Fruit fly (Drosophila melanogaster): Measurements from ENCODE around the gene CG13312.
A peak's percentile ranks its signal among the peaks of the same experiment; 100 is the strongest.

CG13312 gene

DNA sequence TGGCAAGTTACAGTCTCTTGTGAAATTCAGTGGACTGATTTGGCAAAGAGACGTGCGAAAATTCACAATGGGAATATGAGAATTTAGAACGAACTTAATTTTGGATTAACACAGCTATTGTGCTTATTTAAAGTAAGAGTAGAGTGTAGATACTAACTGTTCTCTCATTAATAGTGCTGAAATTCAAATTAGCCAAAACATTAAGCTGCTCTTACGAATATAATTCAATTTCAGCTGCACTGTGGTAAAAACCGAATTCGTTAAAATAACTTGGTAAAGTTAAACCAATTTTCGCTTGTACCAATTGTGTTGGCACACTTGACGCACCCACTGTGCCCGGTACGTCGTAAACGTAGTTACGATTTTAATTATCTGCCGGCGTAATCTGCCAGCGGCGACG, 39.1 kb downstream of the CG13312 start (continued):
- TF ChIP-seq tgo (GFP tag; IDR thresholded peaks at IDR 0.05): peak; percentile 24; the same call in 2 of the 3 replicates
- TF ChIP-seq H2.0 (GFP tag; IDR thresholded peaks at IDR 0.05): peak; percentile 41; the same call in 1 of the 2 replicates
- no peak for TF ChIP-seq ato (GFP tag; IDR thresholded peaks at IDR 0.05; ENCODE audit: partially characterized antibody)
- TF ChIP-seq klu (GFP tag; IDR thresholded peaks at IDR 0.05): no peak
- TF ChIP-seq crp (GFP tag; optimal IDR thresholded peaks at IDR 0.05): no peak
- TF ChIP-seq CG7839 (tag; optimal IDR thresholded peaks at IDR 0.05): peak; percentile 72
- TF ChIP-seq amos (GFP tag; IDR thresholded peaks at IDR 0.05; ENCODE audit: partially characterized antibody): no peak
- TF ChIP-seq Ada2b (GFP tag; IDR thresholded peaks at IDR 0.05): peak; percentile 14; the same call in 1 of the 2 replicates
- TF ChIP-seq CG6765 (GFP tag; optimal IDR thresholded peaks at IDR 0.05): peak; percentile 42
- no peak for TF ChIP-seq CG31224 (GFP tag; IDR thresholded peaks at IDR 0.05)
- no peak for TF ChIP-seq Sin3A (optimal IDR thresholded peaks at IDR 0.05)
- TF ChIP-seq H15 (GFP tag; IDR thresholded peaks at IDR 0.05): no peak
- TF ChIP-seq CG3726 (GFP tag; IDR thresholded peaks at IDR 0.05): no peak
- no peak for TF ChIP-seq br (optimal IDR thresholded peaks at IDR 0.05)
- TF ChIP-seq Sry-β (GFP tag; optimal IDR thresholded peaks at IDR 0.05): no peak
- peak; percentile 62 for TF ChIP-seq grau (tag; optimal IDR thresholded peaks at IDR 0.05)
- no peak for TF ChIP-seq ap (GFP tag; IDR thresholded peaks at IDR 0.05)
- TF ChIP-seq nau (GFP tag; optimal IDR thresholded peaks at IDR 0.05): peak; percentile 25
- no peak for TF ChIP-seq Opbp (GFP tag; IDR thresholded peaks at IDR 0.05; ENCODE audit: partially characterized antibody)
- TF ChIP-seq Gug (GFP tag; IDR thresholded peaks at IDR 0.05): no peak; the same call in 3 of the 4 replicates
- no peak for TF ChIP-seq lbe (GFP tag; optimal IDR thresholded peaks at IDR 0.05)
- TF ChIP-seq sob (GFP tag; IDR thresholded peaks at IDR 0.05): 0 out of 2 replicates have a peak, but pooled peaks have one; percentile 14
- TF ChIP-seq Bteb2 (GFP tag; optimal IDR thresholded peaks at IDR 0.05): no peak
- TF ChIP-seq lilli (GFP tag; optimal IDR thresholded peaks at IDR 0.05): peak; percentile 68
- TF ChIP-seq CG8944 (GFP tag; optimal IDR thresholded peaks at IDR 0.05): no peak
- no peak for TF ChIP-seq CrebB (tag; optimal IDR thresholded peaks at IDR 0.05)
- TF ChIP-seq ewg (GFP tag; optimal IDR thresholded peaks at IDR 0.05): no peak
- TF ChIP-seq fd3F (GFP tag; optimal IDR thresholded peaks at IDR 0.05): peak; percentile 29
- TF ChIP-seq CG2129 (GFP tag; IDR thresholded peaks at IDR 0.05; ENCODE audit: partially characterized antibody): no peak
- peak; percentile 32 for TF ChIP-seq Side (GFP tag; optimal IDR thresholded peaks at IDR 0.05)
- TF ChIP-seq chm (GFP tag; IDR thresholded peaks at IDR 0.05): no peak
- no peak for TF ChIP-seq sr (GFP tag; IDR thresholded peaks at IDR 0.05)
- peak; percentile 25 for TF ChIP-seq CG8924 (tag; optimal IDR thresholded peaks at IDR 0.05)
- TF ChIP-seq eyg (GFP tag; optimal IDR thresholded peaks at IDR 0.05): no peak
- no peak for TF ChIP-seq pum (GFP tag; optimal IDR thresholded peaks at IDR 0.05)
- TF ChIP-seq NfI (GFP tag; optimal IDR thresholded peaks at IDR 0.05): peak; percentile 38
- no peak for TF ChIP-seq crc (GFP tag; optimal IDR thresholded peaks at IDR 0.05)
- TF ChIP-seq CG2116 (GFP tag; optimal IDR thresholded peaks at IDR 0.05): no peak
- no peak for TF ChIP-seq CG32772 (GFP tag; IDR thresholded peaks at IDR 0.05)
- TF ChIP-seq ara (GFP tag; IDR thresholded peaks at IDR 0.05): no peak
- no peak for TF ChIP-seq CG16863 (GFP tag; optimal IDR thresholded peaks at IDR 0.05)
- no peak for TF ChIP-seq pros (GFP tag; optimal IDR thresholded peaks at IDR 0.05)
- TF ChIP-seq bigmax (GFP tag; optimal IDR thresholded peaks at IDR 0.05): no peak
- TF ChIP-seq Spps (tag; optimal IDR thresholded peaks at IDR 0.05): no peak
- TF ChIP-seq Poxn (GFP tag; IDR thresholded peaks at IDR 0.05): 0 out of 2 replicates have a peak, but pooled peaks have one; percentile 36
- no peak for TF ChIP-seq CG4282 (GFP tag; optimal IDR thresholded peaks at IDR 0.05)
- TF ChIP-seq eve (GFP tag; optimal IDR thresholded peaks at IDR 0.05): peak in 1 of 2 experiments; percentile 50
- peak; percentile 58 for TF ChIP-seq cwo (GFP tag; optimal IDR thresholded peaks at IDR 0.05)
- peak; percentile 54 for TF ChIP-seq bcd (GFP tag; optimal IDR thresholded peaks at IDR 0.05)
- TF ChIP-seq CG5245 (GFP tag; optimal IDR thresholded peaks at IDR 0.05): no peak
- TF ChIP-seq ERR (GFP tag; optimal IDR thresholded peaks at IDR 0.05): no peak
- TF ChIP-seq her (GFP tag; optimal IDR thresholded peaks at IDR 0.05): peak; percentile 42
